Fruit fly (Drosophila melanogaster): ENCODE results near the gene Tango1.
A peak's percentile ranks its signal among the peaks of the same experiment; 100 is the strongest.

Tango1 gene

DNA sequence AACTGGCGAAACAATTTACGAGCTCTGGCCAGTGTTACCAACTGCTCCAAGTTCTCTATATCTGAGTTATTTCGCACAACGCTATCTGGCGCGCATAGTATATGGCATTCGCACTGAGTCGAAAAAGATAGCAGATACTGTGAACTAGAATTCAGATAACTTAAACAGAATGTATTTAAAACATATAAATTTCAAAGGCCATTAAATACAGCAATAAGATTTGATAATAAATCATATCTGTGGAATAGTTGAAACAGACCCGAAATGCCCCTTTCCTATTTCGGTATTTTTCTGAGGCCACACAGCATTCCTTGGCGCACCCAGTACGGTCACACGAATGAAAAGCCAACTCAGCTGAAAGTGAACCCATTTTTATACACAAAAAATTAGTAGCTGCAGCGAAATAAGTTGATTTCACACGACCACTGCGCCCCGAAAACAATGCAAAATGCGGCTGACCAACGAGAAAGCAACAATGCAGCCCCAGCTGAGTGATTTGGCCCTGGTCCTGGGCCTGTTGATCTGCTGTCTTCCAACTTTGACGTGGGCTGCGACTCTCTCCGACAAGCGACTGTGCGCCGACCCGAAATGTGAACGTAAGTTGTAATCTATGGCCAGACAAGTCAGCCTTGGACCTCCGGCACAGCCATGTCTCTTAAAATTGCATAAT lies at the start of gene Tango1, which contains the start of gene CG31635:
Tango1 (plus strand) TSS at position 304 of the 670 bp plus-strand sequence.
CG31635 (minus strand) TSS at position 30 of the 670 bp plus-strand sequence.
- peak; percentile 83 for TF ChIP-seq svp (GFP tag)
- no peak for TF ChIP-seq achi (GFP tag; optimal IDR thresholded peaks at IDR 0.05)
- peak; percentile 48 for TF ChIP-seq Blimp-1 (GFP tag; optimal IDR thresholded peaks at IDR 0.05)
- peak; percentile 48 for TF ChIP-seq CG31627 (GFP tag; optimal IDR thresholded peaks at IDR 0.05)
- TF ChIP-seq Smox (GFP tag; optimal IDR thresholded peaks at IDR 0.05), result no peak
- peak; percentile 34 for TF ChIP-seq lz (GFP tag; optimal IDR thresholded peaks at IDR 0.05)
- peak; percentile 53 for TF ChIP-seq cyc (GFP tag; optimal IDR thresholded peaks at IDR 0.05)
- no peak for TF ChIP-seq CG1621 (tag; optimal IDR thresholded peaks at IDR 0.05)
- TF ChIP-seq vri (GFP tag; optimal IDR thresholded peaks at IDR 0.05), result peak; percentile 20
- TF ChIP-seq eg (GFP tag; IDR thresholded peaks at IDR 0.05), result 0 out of 3 replicates have a peak, but pooled peaks have one; percentile 22
- TF ChIP-seq CG6163 (GFP tag; IDR thresholded peaks at IDR 0.05), result peak; percentile 39; the same call in 1 of the 3 replicates
- TF ChIP-seq esn (GFP tag; optimal IDR thresholded peaks at IDR 0.05), result peak; percentile 11
- peak; percentile 51 for TF ChIP-seq Sox14 (GFP tag; optimal IDR thresholded peaks at IDR 0.05)
- no peak for TF ChIP-seq topi (GFP tag; optimal IDR thresholded peaks at IDR 0.05)
- peak; percentile 21; the same call in 1 of the 2 replicates for TF ChIP-seq Gug (GFP tag; IDR thresholded peaks at IDR 0.05)
- TF ChIP-seq CG3032 (tag; optimal IDR thresholded peaks at IDR 0.05), result peak; percentile 22
- TF ChIP-seq fkh (GFP tag; optimal IDR thresholded peaks at IDR 0.05), result no peak
- no peak for TF ChIP-seq CG8632 (GFP tag; optimal IDR thresholded peaks at IDR 0.05)
- TF ChIP-seq CG16779 (tag; optimal IDR thresholded peaks at IDR 0.05), result no peak

DNA sequence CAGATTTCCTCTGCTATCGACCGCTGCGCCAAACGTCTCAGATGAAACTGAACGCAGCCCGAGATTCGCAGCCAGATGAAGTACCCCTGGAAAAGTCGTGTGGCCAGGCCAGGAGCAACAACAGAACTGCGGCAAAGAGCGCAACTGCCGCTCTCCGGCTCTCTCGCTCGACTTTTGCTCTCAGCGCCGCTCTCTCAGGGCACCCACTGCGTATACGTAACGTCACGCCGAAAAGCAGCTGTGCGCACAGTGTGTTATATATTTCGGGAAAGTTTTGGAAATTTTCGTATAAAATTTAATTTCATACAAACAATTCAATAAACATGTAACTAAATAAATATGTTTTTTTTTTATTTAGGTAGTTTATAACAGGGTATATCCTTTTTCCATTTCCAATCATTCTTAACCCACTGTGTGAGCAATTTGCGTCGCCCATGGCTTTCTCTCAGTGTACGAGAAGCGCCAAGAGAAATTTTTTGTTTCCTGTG lies 48.1 kb upstream of the Tango1 start, which contains the start of gene Dpp10:
Dpp10 (minus strand) TSS at position 51 of the 488 bp plus-strand sequence.
- TF ChIP-seq Lpt (GFP tag; optimal IDR thresholded peaks at IDR 0.05), result peak; percentile 59
- peak; percentile 70 for TF ChIP-seq topi (GFP tag; optimal IDR thresholded peaks at IDR 0.05)
- TF ChIP-seq CG9139 (GFP tag; optimal IDR thresholded peaks at IDR 0.05), result peak; percentile 17
- TF ChIP-seq CG6163 (GFP tag; IDR thresholded peaks at IDR 0.05), result peak; percentile 90
- TF ChIP-seq pdm3 (GFP tag; optimal IDR thresholded peaks at IDR 0.05), result peak; percentile 80
- TF ChIP-seq dsx (GFP tag; optimal IDR thresholded peaks at IDR 0.05; ENCODE audit: poor library complexity, severe bottlenecking), result peak; percentile 65
- peak; percentile 56 for TF ChIP-seq CG6276 (GFP tag; optimal IDR thresholded peaks at IDR 0.05)
- TF ChIP-seq Eip78C (GFP tag), result peak; percentile 92
- peak; percentile 61 for TF ChIP-seq CG6792 (GFP tag; optimal IDR thresholded peaks at IDR 0.05)
- TF ChIP-seq CG6854 (GFP tag; optimal IDR thresholded peaks at IDR 0.05), result no peak
- peak; percentile 71 for TF ChIP-seq CG10631 (GFP tag; optimal IDR thresholded peaks at IDR 0.05)
- no peak for TF ChIP-seq Blimp-1 (GFP tag; optimal IDR thresholded peaks at IDR 0.05)
- TF ChIP-seq Ets21C (GFP tag; optimal IDR thresholded peaks at IDR 0.05), result peak; percentile 63
- TF ChIP-seq CG32006 (GFP tag; optimal IDR thresholded peaks at IDR 0.05), result peak; percentile 77
- peak; percentile 64 for TF ChIP-seq Sox14 (GFP tag; optimal IDR thresholded peaks at IDR 0.05)
- TF ChIP-seq Smox (GFP tag; optimal IDR thresholded peaks at IDR 0.05), result peak; percentile 73
- peak; percentile 73 for TF ChIP-seq CG10669 (GFP tag; optimal IDR thresholded peaks at IDR 0.05)
- TF ChIP-seq CG1621 (tag; optimal IDR thresholded peaks at IDR 0.05), result peak; percentile 61
- peak; percentile 59 for TF ChIP-seq CG16779 (tag; optimal IDR thresholded peaks at IDR 0.05)
- TF ChIP-seq Hr39 (GFP tag; optimal IDR thresholded peaks at IDR 0.05), result peak; percentile 70
- peak; percentile 84 for TF ChIP-seq svp (GFP tag)
- peak; percentile 48 to 61 for TF ChIP-seq salr (GFP tag; optimal IDR thresholded peaks at IDR 0.05)
- TF ChIP-seq spab (GFP tag; optimal IDR thresholded peaks at IDR 0.05), result peak; percentile 65
- TF ChIP-seq Hr4 (GFP tag; optimal IDR thresholded peaks at IDR 0.05), result peak; percentile 75
- TF ChIP-seq Hr38 (GFP tag; optimal IDR thresholded peaks at IDR 0.05), result no peak
- TF ChIP-seq fd85E (GFP tag; optimal IDR thresholded peaks at IDR 0.05), result no peak
- peak; percentile 72 for TF ChIP-seq Eip75B (GFP tag; optimal IDR thresholded peaks at IDR 0.05)
- peak; percentile 43 for TF ChIP-seq dac (GFP tag; optimal IDR thresholded peaks at IDR 0.05)
- TF ChIP-seq CG31627 (GFP tag; optimal IDR thresholded peaks at IDR 0.05), result peak; percentile 73
- TF ChIP-seq Sox15 (GFP tag; optimal IDR thresholded peaks at IDR 0.05), result peak; percentile 58
- TF ChIP-seq CG11294 (GFP tag; IDR thresholded peaks at IDR 0.05), result peak; percentile 83
- TF ChIP-seq acj6 (GFP tag; optimal IDR thresholded peaks at IDR 0.05), result peak; percentile 57
- TF ChIP-seq Met (GFP tag; optimal IDR thresholded peaks at IDR 0.05), result peak; percentile 75
- TF ChIP-seq OdsH (GFP tag; optimal IDR thresholded peaks at IDR 0.05), result peak; percentile 76
- peak; percentile 67 for TF ChIP-seq CG8632 (GFP tag; optimal IDR thresholded peaks at IDR 0.05)
- peak; percentile 24 for TF ChIP-seq CG11762 (GFP tag; optimal IDR thresholded peaks at IDR 0.05; ENCODE audit: insufficient read depth)
- TF ChIP-seq fd59A (GFP tag; optimal IDR thresholded peaks at IDR 0.05), result peak; percentile 57
- TF ChIP-seq vri (GFP tag; optimal IDR thresholded peaks at IDR 0.05), result peak; percentile 46
- peak; percentile 18 for TF ChIP-seq CG11902 (GFP tag; optimal IDR thresholded peaks at IDR 0.05)
